Fruit fly (Drosophila melanogaster): ENCODE results near the gene CG34280.

CG34280 gene

DNA sequence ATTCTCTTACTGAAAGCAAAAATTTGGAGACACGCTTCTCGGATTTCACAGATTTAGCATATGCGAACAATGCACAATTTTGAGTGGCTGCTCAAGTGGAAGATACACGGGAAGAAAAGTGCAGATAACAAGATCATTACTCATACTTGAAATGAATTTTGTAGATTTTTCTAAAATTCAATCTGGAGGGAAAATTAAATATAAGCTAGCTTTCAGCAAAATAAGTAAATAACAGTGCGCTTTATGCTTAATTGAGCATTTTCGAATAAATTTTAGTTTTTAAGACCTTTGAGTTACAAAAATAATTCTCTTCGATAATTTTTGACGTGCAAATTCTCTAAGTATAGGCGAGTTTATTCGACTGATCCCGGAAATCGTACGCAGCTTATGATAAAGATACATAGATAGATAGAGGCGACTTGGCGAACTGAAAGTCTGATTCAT is 2.8 kb downstream of the CG34280 start (continued):
- TF ChIP-seq esg (GFP tag; conservative IDR thresholded peaks at IDR 0.05) (no peak), ERR (GFP tag; optimal IDR thresholded peaks at IDR 0.05) (no peak), NC2α (GFP tag; optimal IDR thresholded peaks at IDR 0.05) (no peak), dmrt11E (tag; optimal IDR thresholded peaks at IDR 0.05) (peak; percentile 5), Xbp1 (GFP tag; optimal IDR thresholded peaks at IDR 0.05) (no peak), CG7357 (GFP tag; IDR thresholded peaks at IDR 0.05) (no peak), CG15601 (tag; optimal IDR thresholded peaks at IDR 0.05) (no peak), unc-4 (GFP tag; IDR thresholded peaks at IDR 0.05; ENCODE audit: partially characterized antibody) (no peak), abd-A (tag; optimal IDR thresholded peaks at IDR 0.05) (no peak), CG11504 (tag; optimal IDR thresholded peaks at IDR 0.05) (peak; percentile 80), ham (GFP tag; IDR thresholded peaks at IDR 0.05) (no peak), her (GFP tag; optimal IDR thresholded peaks at IDR 0.05) (no peak), Drgx (GFP tag; IDR thresholded peaks at IDR 0.05) (peak; percentile 60), Rx (GFP tag; IDR thresholded peaks at IDR 0.05) (no peak), Hr3 (GFP tag; optimal IDR thresholded peaks at IDR 0.05) (no peak), chif (GFP tag; optimal IDR thresholded peaks at IDR 0.05) (peak in 1 of 2 experiments; percentile 49), NK7.1 (GFP tag; optimal IDR thresholded peaks at IDR 0.05) (no peak), ssp (GFP tag; IDR thresholded peaks at IDR 0.05) (no peak), CG2199 (GFP tag; IDR thresholded peaks at IDR 0.05) (no peak), CoRest (tag; optimal IDR thresholded peaks at IDR 0.05) (peak; percentile 3), emc (GFP tag; optimal IDR thresholded peaks at IDR 0.05) (no peak), sima (GFP tag; optimal IDR thresholded peaks at IDR 0.05) (no peak), YL-1 (GFP tag; optimal IDR thresholded peaks at IDR 0.05) (no peak), shn (GFP tag; optimal IDR thresholded peaks at IDR 0.05) (no peak), CG3726 (GFP tag; IDR thresholded peaks at IDR 0.05) (no peak), MTF-1 (GFP tag; optimal IDR thresholded peaks at IDR 0.05; ENCODE audit: borderline replicate concordance) (no peak), btn (GFP tag; optimal IDR thresholded peaks at IDR 0.05) (no peak), sd (tag; optimal IDR thresholded peaks at IDR 0.05) (no peak), CG3847 (GFP tag; IDR thresholded peaks at IDR 0.05) (no peak), CG1792 (GFP tag; optimal IDR thresholded peaks at IDR 0.05) (peak; percentile 27), Aef1 (GFP tag; IDR thresholded peaks at IDR 0.05) (peak; percentile 25; the same call in 2 of the 3 replicates), CG17385 (GFP tag; optimal IDR thresholded peaks at IDR 0.05) (no peak), cg (GFP tag; optimal IDR thresholded peaks at IDR 0.05) (no peak), jigr1 (GFP tag; IDR thresholded peaks at IDR 0.05) (no peak), CG3281 (GFP tag; optimal IDR thresholded peaks at IDR 0.05) (peak; percentile 65), repo (GFP tag; optimal IDR thresholded peaks at IDR 0.05) (no peak), kah (GFP tag; optimal IDR thresholded peaks at IDR 0.05) (peak; percentile 13), Max (GFP tag; optimal IDR thresholded peaks at IDR 0.05) (peak; percentile 17), CG14667 (GFP tag; IDR thresholded peaks at IDR 0.05) (no peak), CG11085 (GFP tag; IDR thresholded peaks at IDR 0.05) (no peak), amos (GFP tag; IDR thresholded peaks at IDR 0.05; ENCODE audit: partially characterized antibody) (no peak), mirr (GFP tag; optimal IDR thresholded peaks at IDR 0.05) (no peak), CG7556 (GFP tag; optimal IDR thresholded peaks at IDR 0.05) (peak; percentile 0), CG12104 (GFP tag; optimal IDR thresholded peaks at IDR 0.05) (peak; percentile 49), D19A (tag; optimal IDR thresholded peaks at IDR 0.05) (peak; percentile 51), Pdp1 (GFP tag; optimal IDR thresholded peaks at IDR 0.05) (peak in 1 of 2 experiments; percentile 24), ac (GFP tag; optimal IDR thresholded peaks at IDR 0.05) (no peak), NfI (GFP tag; optimal IDR thresholded peaks at IDR 0.05) (no peak), cas (GFP tag; IDR thresholded peaks at IDR 0.05) (no peak), dati (GFP tag; IDR thresholded peaks at IDR 0.05) (no peak), CG18011 (GFP tag; optimal IDR thresholded peaks at IDR 0.05) (no peak), crol (GFP tag; IDR thresholded peaks at IDR 0.05) (no peak)
